Worm (Caenorhabditis elegans): ENCODE data around the gene immt-2.

DNA sequence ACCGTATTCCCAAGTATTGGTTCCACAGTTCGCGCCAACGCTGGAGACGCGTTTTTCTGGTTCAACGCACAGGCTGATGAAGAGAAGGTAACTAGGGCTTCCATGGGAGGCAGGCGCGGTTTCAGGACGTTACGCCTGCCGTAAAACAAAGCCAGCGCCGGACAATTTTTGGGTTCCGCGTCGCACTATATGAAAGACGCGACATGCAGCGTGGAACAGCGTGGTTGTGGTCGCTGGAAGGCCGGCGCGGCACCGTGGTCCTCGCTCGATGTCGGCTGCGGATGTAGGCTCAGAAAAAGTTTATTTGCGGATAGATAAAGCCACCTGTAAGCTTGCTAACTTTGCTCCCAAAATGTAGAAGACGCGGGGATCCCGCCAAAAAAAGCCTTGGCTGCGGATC lies 49.4 kb downstream of the immt-2 start:
- TF ChIP-seq elt-4 (tag; optimal IDR thresholded peaks at IDR 0.05) (no peak), elt-2 (tag; optimal IDR thresholded peaks at IDR 0.05) (no peak), ama-1 (optimal IDR thresholded peaks at IDR 0.05) (no peak), fkh-10 (GFP tag; optimal IDR thresholded peaks at IDR 0.05) (no peak), nhr-232 (tag; optimal IDR thresholded peaks at IDR 0.05) (no peak), pqm-1 (tag; optimal IDR thresholded peaks at IDR 0.05) (no peak), ahr-1 (tag; optimal IDR thresholded peaks at IDR 0.05) (no peak), hlh-30 (tag; optimal IDR thresholded peaks at IDR 0.05; ENCODE audit: insufficient read depth) (no peak), ceh-9 (tag; optimal IDR thresholded peaks at IDR 0.05) (no peak), ceh-19 (GFP tag; optimal IDR thresholded peaks at IDR 0.05) (no peak), unc-55 (GFP tag; optimal IDR thresholded peaks at IDR 0.05) (no peak)

All from whole organism, late embryonic.